Fruit fly (Drosophila melanogaster): ENCODE data around the gene Pfdn1.

Gene Pfdn1

DNA sequence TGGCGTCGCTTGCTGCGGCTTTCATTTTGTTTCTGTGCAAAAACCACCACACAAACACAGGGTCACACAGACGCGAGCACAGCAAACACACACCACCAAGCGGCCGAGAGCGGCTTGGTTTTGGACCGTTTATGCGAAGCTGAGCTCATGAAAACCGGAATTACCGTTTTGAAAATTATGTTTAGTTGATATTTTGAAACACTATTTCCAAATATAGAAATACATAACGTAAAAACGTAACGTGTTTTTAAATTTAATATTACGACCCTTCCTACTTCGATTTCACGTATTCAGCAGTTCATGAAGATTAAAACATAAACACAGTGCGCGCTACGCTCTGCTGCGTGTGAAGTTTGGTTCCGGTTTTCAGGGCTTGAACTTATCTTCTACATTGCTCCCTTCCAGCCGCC, 17.7 kb upstream of the Pfdn1 start (continued):
- TF ChIP-seq slp2 (GFP tag; optimal IDR thresholded peaks at IDR 0.05): peak; percentile 83
- peak; percentile 95 for TF ChIP-seq ERR (GFP tag; optimal IDR thresholded peaks at IDR 0.05)
- TF ChIP-seq CG9215 (GFP tag; IDR thresholded peaks at IDR 0.05): peak; percentile 50
- peak; percentile 95 for TF ChIP-seq CG6254 (GFP tag; optimal IDR thresholded peaks at IDR 0.05)
- TF ChIP-seq cato (GFP tag; optimal IDR thresholded peaks at IDR 0.05; ENCODE audit: borderline replicate concordance): peak; percentile 82
- peak; percentile 98 for TF ChIP-seq CG10979 (tag; optimal IDR thresholded peaks at IDR 0.05)
- TF ChIP-seq CG17361 (GFP tag; IDR thresholded peaks at IDR 0.05): no peak; the same call in none of the 3 replicates
- peak; percentile 97 for TF ChIP-seq lilli (GFP tag; optimal IDR thresholded peaks at IDR 0.05)
- TF ChIP-seq dmrt11E (tag; optimal IDR thresholded peaks at IDR 0.05): peak; percentile 96
- TF ChIP-seq CG8765 (GFP tag; IDR thresholded peaks at IDR 0.05): peak; percentile 73
- peak; percentile 95 for TF ChIP-seq CG11723 (GFP tag; optimal IDR thresholded peaks at IDR 0.05)
- TF ChIP-seq CG6683 (GFP tag; optimal IDR thresholded peaks at IDR 0.05): peak; percentile 95
- TF ChIP-seq zen2 (GFP tag; IDR thresholded peaks at IDR 0.05; ENCODE audit: partially characterized antibody): no peak
- TF ChIP-seq CG15479 (GFP tag; optimal IDR thresholded peaks at IDR 0.05): no peak
- TF ChIP-seq ranshi (GFP tag; IDR thresholded peaks at IDR 0.05): peak; percentile 93
- TF ChIP-seq so (GFP tag; IDR thresholded peaks at IDR 0.05): peak; percentile 95
- TF ChIP-seq HLH54F (GFP tag; optimal IDR thresholded peaks at IDR 0.05): peak; percentile 93
- TF ChIP-seq MTF-1 (GFP tag; optimal IDR thresholded peaks at IDR 0.05; ENCODE audit: borderline replicate concordance): peak; percentile 91
- TF ChIP-seq CG8089 (GFP tag; optimal IDR thresholded peaks at IDR 0.05): peak; percentile 85
- 0 out of 3 replicates have a peak, but pooled peaks have one; percentile 76 for TF ChIP-seq CG7357 (GFP tag; IDR thresholded peaks at IDR 0.05)
- peak; percentile 97 for TF ChIP-seq Fer3 (tag; optimal IDR thresholded peaks at IDR 0.05)
- peak in 1 of 2 experiments; percentile 62 for TF ChIP-seq crp (GFP tag; optimal IDR thresholded peaks at IDR 0.05)
- TF ChIP-seq D19A (tag; optimal IDR thresholded peaks at IDR 0.05): peak; percentile 95
- TF ChIP-seq E2f2 (GFP tag; IDR thresholded peaks at IDR 0.05): peak; percentile 80
- peak; percentile 95 for TF ChIP-seq Xbp1 (GFP tag; optimal IDR thresholded peaks at IDR 0.05)
- TF ChIP-seq CG7963 (GFP tag; IDR thresholded peaks at IDR 0.05; ENCODE audit: partially characterized antibody): no peak
- peak; percentile 82 for TF ChIP-seq exex (tag; optimal IDR thresholded peaks at IDR 0.05)
- TF ChIP-seq org-1 (GFP tag; optimal IDR thresholded peaks at IDR 0.05): peak; percentile 96
- peak; percentile 78 for TF ChIP-seq ssp (GFP tag; IDR thresholded peaks at IDR 0.05)
- peak; percentile 95 for TF ChIP-seq ATbp (GFP tag; optimal IDR thresholded peaks at IDR 0.05)
- TF ChIP-seq CG14667 (GFP tag; IDR thresholded peaks at IDR 0.05): peak; percentile 35; the same call in 1 of the 2 replicates
- TF ChIP-seq Bgb (GFP tag; IDR thresholded peaks at IDR 0.05; ENCODE audit: partially characterized antibody): no peak
- TF ChIP-seq gsb (GFP tag; IDR thresholded peaks at IDR 0.05): peak; percentile 79
- peak; percentile 90 for TF ChIP-seq fd96Cb (tag; optimal IDR thresholded peaks at IDR 0.05)
- peak; percentile 85 for TF ChIP-seq Nf-YB (GFP tag; optimal IDR thresholded peaks at IDR 0.05)
- TF ChIP-seq CG13296 (GFP tag; optimal IDR thresholded peaks at IDR 0.05): peak; percentile 99
- peak; percentile 80 for TF ChIP-seq CG10462 (GFP tag; optimal IDR thresholded peaks at IDR 0.05)
- TF ChIP-seq CG30431 (GFP tag; optimal IDR thresholded peaks at IDR 0.05): peak; percentile 84
- peak; percentile 58 for TF ChIP-seq Neu2 (GFP tag; optimal IDR thresholded peaks at IDR 0.05; ENCODE audit: borderline replicate concordance)
- TF ChIP-seq PHDP (tag; optimal IDR thresholded peaks at IDR 0.05): peak; percentile 99
- peak; percentile 91 for TF ChIP-seq esg (GFP tag; conservative IDR thresholded peaks at IDR 0.05)
- TF ChIP-seq CG31441 (GFP tag; IDR thresholded peaks at IDR 0.05): peak; percentile 96
- TF ChIP-seq bab2 (GFP tag; optimal IDR thresholded peaks at IDR 0.05): peak; percentile 94
- peak; percentile 90 for TF ChIP-seq ind (GFP tag; optimal IDR thresholded peaks at IDR 0.05)
- TF ChIP-seq CG18011 (GFP tag; optimal IDR thresholded peaks at IDR 0.05): peak; percentile 86
- peak; percentile 96 for TF ChIP-seq CG13624 (GFP tag; optimal IDR thresholded peaks at IDR 0.05)
- TF ChIP-seq eyg (GFP tag; optimal IDR thresholded peaks at IDR 0.05): peak; percentile 92
- TF ChIP-seq CG1603 (tag; optimal IDR thresholded peaks at IDR 0.05): peak; percentile 97
- TF ChIP-seq Side (GFP tag; optimal IDR thresholded peaks at IDR 0.05): peak; percentile 98
- TF ChIP-seq NC2α (GFP tag; optimal IDR thresholded peaks at IDR 0.05): peak; percentile 81

Data from whole organism, embryonic.